Fruit fly (Drosophila melanogaster): ENCODE data around the gene CG9427.

The CG9427 gene

dm6 chr3R:9630633-9631095 is 3.9 kb upstream of the CG9427 start, which contains the start of gene Calr (continued):
- TF ChIP-seq CG9932 (GFP tag; IDR thresholded peaks at IDR 0.05) (no peak), CG18476 (GFP tag; optimal IDR thresholded peaks at IDR 0.05) (no peak), bsh (GFP tag; optimal IDR thresholded peaks at IDR 0.05) (peak in 1 of 2 experiments; percentile 9), Dbx (GFP tag; IDR thresholded peaks at IDR 0.05) (no peak), CG16863 (GFP tag; optimal IDR thresholded peaks at IDR 0.05) (peak; percentile 46), sna (GFP tag; IDR thresholded peaks at IDR 0.05; ENCODE audit: partially characterized antibody) (no peak), ERR (GFP tag; optimal IDR thresholded peaks at IDR 0.05) (peak; percentile 31), crp (GFP tag; optimal IDR thresholded peaks at IDR 0.05) (no peak), slp2 (GFP tag; optimal IDR thresholded peaks at IDR 0.05) (no peak), Hmx (GFP tag; optimal IDR thresholded peaks at IDR 0.05) (no peak), Taf1 (GFP tag; IDR thresholded peaks at IDR 0.05) (no peak), ind (GFP tag; optimal IDR thresholded peaks at IDR 0.05) (peak; percentile 7), phol (tag; optimal IDR thresholded peaks at IDR 0.05) (peak; percentile 54), CG17912 (GFP tag; optimal IDR thresholded peaks at IDR 0.05) (peak; percentile 60), Meics (GFP tag; optimal IDR thresholded peaks at IDR 0.05) (peak; percentile 31), CG6791 (GFP tag; IDR thresholded peaks at IDR 0.05; ENCODE audit: partially characterized antibody) (no peak), gro (GFP tag; optimal IDR thresholded peaks at IDR 0.05) (peak; percentile 53), B-H2 (GFP tag; optimal IDR thresholded peaks at IDR 0.05) (peak; percentile 79), Hmr (GFP tag; optimal IDR thresholded peaks at IDR 0.05) (peak; percentile 72), row (GFP tag; IDR thresholded peaks at IDR 0.05) (no peak), lola (GFP tag; optimal IDR thresholded peaks at IDR 0.05) (no peak), trem (tag; optimal IDR thresholded peaks at IDR 0.05) (peak; percentile 79), CG2202 (tag; optimal IDR thresholded peaks at IDR 0.05) (peak; percentile 42), CG5953 (GFP tag; IDR thresholded peaks at IDR 0.05) (no peak), CG6689 (GFP tag; IDR thresholded peaks at IDR 0.05) (no peak), Deaf1 (tag; optimal IDR thresholded peaks at IDR 0.05) (peak; percentile 83), schlank (tag; optimal IDR thresholded peaks at IDR 0.05) (peak; percentile 7), CG2199 (GFP tag; IDR thresholded peaks at IDR 0.05) (no peak), Scr (GFP tag; IDR thresholded peaks at IDR 0.05; ENCODE audit: partially characterized antibody) (no peak), Lhr (GFP tag; optimal IDR thresholded peaks at IDR 0.05) (peak; percentile 93), her (GFP tag; optimal IDR thresholded peaks at IDR 0.05) (peak; percentile 55), CG32772 (GFP tag; IDR thresholded peaks at IDR 0.05) (no peak), ac (GFP tag; optimal IDR thresholded peaks at IDR 0.05) (no peak), Mad (GFP tag; optimal IDR thresholded peaks at IDR 0.05) (no peak), CG3726 (GFP tag; IDR thresholded peaks at IDR 0.05) (no peak), NfI (GFP tag; optimal IDR thresholded peaks at IDR 0.05) (peak; percentile 58), CG10321 (GFP tag; IDR thresholded peaks at IDR 0.05) (no peak), Oaz (GFP tag; IDR thresholded peaks at IDR 0.05) (no peak), CG13424 (tag; optimal IDR thresholded peaks at IDR 0.05) (no peak), hkb (optimal IDR thresholded peaks at IDR 0.05) (no peak), hkb (GFP tag; IDR thresholded peaks at IDR 0.05) (no peak), lilli (GFP tag; optimal IDR thresholded peaks at IDR 0.05) (peak; percentile 68), CG6654 (GFP tag; optimal IDR thresholded peaks at IDR 0.05) (no peak), CG32767 (GFP tag; IDR thresholded peaks at IDR 0.05) (no peak), B-H1 (GFP tag; IDR thresholded peaks at IDR 0.05) (no peak), CG7839 (tag; optimal IDR thresholded peaks at IDR 0.05) (no peak), unpg (GFP tag; optimal IDR thresholded peaks at IDR 0.05) (peak; percentile 30), tx (GFP tag; optimal IDR thresholded peaks at IDR 0.05) (no peak), insv (GFP tag; optimal IDR thresholded peaks at IDR 0.05) (peak in 1 of 2 experiments; percentile 65), CG34422 (GFP tag; IDR thresholded peaks at IDR 0.05) (no peak), pros (GFP tag; optimal IDR thresholded peaks at IDR 0.05) (peak; percentile 53)

Measured in whole organism, embryonic.